Worm (Caenorhabditis elegans): Measurements from ENCODE around the gene tost-1.

DNA sequence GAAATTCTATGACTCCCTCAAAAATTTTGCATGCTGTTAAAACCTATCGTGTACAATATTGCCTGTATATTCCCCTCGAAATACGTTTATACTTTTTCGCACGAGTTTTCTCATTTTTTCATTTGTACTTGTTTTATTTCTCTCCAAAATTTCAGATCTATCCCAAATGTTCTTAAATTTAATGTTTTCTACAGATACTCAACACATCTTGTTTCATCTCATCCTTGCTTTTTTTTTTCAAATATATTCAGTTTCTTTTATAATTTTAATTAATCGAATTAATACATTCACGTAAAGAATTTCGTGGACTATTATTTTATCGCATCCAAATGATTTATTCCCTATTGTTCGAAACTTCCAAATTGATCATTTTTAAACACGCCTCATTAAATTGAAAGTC lies 23.2 kb downstream of the tost-1 start, which contains the start of gene C35D10.8:
- TF ChIP-seq pqm-1 (tag; optimal IDR thresholded peaks at IDR 0.05) (no peak), elt-2 (tag; optimal IDR thresholded peaks at IDR 0.05) (no peak), ceh-45 (GFP tag; IDR thresholded peaks at IDR 0.05) (no peak), tbx-2 (tag; optimal IDR thresholded peaks at IDR 0.05) (no peak), elt-4 (tag; optimal IDR thresholded peaks at IDR 0.05) (no peak)

Data from whole organism, late embryonic.